Worm (Caenorhabditis elegans) whole organism, L1 larva: ENCODE results near the gene aqp-11.

ENCODE experiments used
- C04F5.9 ChIP-seq: sonication (generic microtip); optimal IDR thresholded peaks from 2 replicates; lab custom pipeline; 2016; ENCODE audit warnings: missing genetic modification characterization, missing compliant biosample characterization
- C34B4.2 ChIP-seq: sonication (generic microtip); optimal IDR thresholded peaks from 2 replicates; lab custom pipeline; 2017; ENCODE audit warnings: mild to moderate bottlenecking, missing genetic modification characterization, missing compliant biosample characterization
- Y116A8C.19 ChIP-seq: sonication (generic microtip); optimal IDR thresholded peaks from 2 replicates; lab custom pipeline; 2016; ENCODE audit warnings: missing compliant biosample characterization, missing genetic modification characterization, borderline replicate concordance
- blmp-1 ChIP-seq: fragments of 150-350 bp; optimal IDR thresholded peaks from 2 replicates; lab custom pipeline; 2014; ENCODE audit warnings: missing biosample characterization, missing genetic modification characterization
- ceh-8 ChIP-seq: fragments of 200-800 bp; sonication (Bioruptor generic); optimal IDR thresholded peaks from 2 replicates; lab custom pipeline; 2018; ENCODE audit warnings: mild to moderate bottlenecking, missing genetic modification characterization, moderate library complexity, missing compliant biosample characterization
- ceh-82 ChIP-seq, 3 experiments: fragments of 150-350 bp in 1 of 3; sonication (generic microtip) in 2 of 3; optimal IDR thresholded peaks; 2 replicates each; lab custom pipeline; 2014 to 2017; ENCODE audit warnings: missing biosample characterization in 3 of 3, missing genetic modification characterization in 3 of 3
- ceh-88 ChIP-seq: fragments of 200-800 bp; sonication (Bioruptor generic); IDR thresholded peaks from 2 replicates; pipeline ENCODE4 v1.3.6; 2022; ENCODE audit warnings: missing genetic modification characterization, missing compliant biosample characterization
- ceh-90 ChIP-seq: sonication (generic microtip); optimal IDR thresholded peaks from 2 replicates; lab custom pipeline; 2016; ENCODE audit warnings: missing genetic modification characterization, missing compliant biosample characterization
- ces-1 ChIP-seq: fragments of 150-350 bp; optimal IDR thresholded peaks from 2 replicates; lab custom pipeline; 2014; ENCODE audit warnings: missing biosample characterization, missing genetic modification reagents, missing genetic modification characterization
- dpl-1 ChIP-seq, 3 experiments: fragments of 150-350 bp in 2 of 3; sonication (generic microtip) in 1 of 3; optimal IDR thresholded peaks; 2 replicates each; lab custom pipeline; 2014 to 2017; ENCODE audit warnings: missing biosample characterization in 3 of 3, missing genetic modification characterization in 3 of 3, missing genetic modification reagents in 3 of 3
- dsc-1 ChIP-seq: sonication (generic microtip); optimal IDR thresholded peaks from 2 replicates; lab custom pipeline; 2016; ENCODE audit warnings: mild to moderate bottlenecking, missing genetic modification characterization, missing compliant biosample characterization
- efl-1 ChIP-seq, 4 experiments: fragments of 150-350 bp; optimal IDR thresholded peaks in 3 of 4; peaks in 1 of 4; 1 replicate in 1 of 4; 2 replicates in 3 of 4; lab custom pipeline; 2014; ENCODE audit warnings: missing biosample characterization in 2 of 4, missing genetic modification characterization in 2 of 4, missing genetic modification reagents in 2 of 4
- efl-3 ChIP-seq: fragments of 200-800 bp; sonication (Bioruptor generic); optimal IDR thresholded peaks from 2 replicates; lab custom pipeline; 2018; ENCODE audit warnings: mild to moderate bottlenecking, missing genetic modification characterization, missing compliant biosample characterization
- elt-2 ChIP-seq: sonication (generic microtip); optimal IDR thresholded peaks from 2 replicates; lab custom pipeline; 2016; ENCODE audit warnings: missing genetic modification characterization, mild to moderate bottlenecking, inconsistent platforms, missing compliant biosample characterization, missing genetic modification reagents
- ets-5 ChIP-seq: fragments of 200-800 bp; sonication (Bioruptor generic); IDR thresholded peaks from 2 replicates; pipeline ENCODE4 v1.3.6; 2022; ENCODE audit warnings: missing genetic modification characterization, missing compliant biosample characterization
- fkh-10 ChIP-seq: sonication (generic microtip); optimal IDR thresholded peaks from 2 replicates; lab custom pipeline; 2017; ENCODE audit warnings: missing biosample characterization, missing genetic modification reagents, missing genetic modification characterization
- fkh-4 ChIP-seq: sonication (generic microtip); optimal IDR thresholded peaks from 2 replicates; lab custom pipeline; 2016; ENCODE audit warnings: missing compliant biosample characterization, missing genetic modification characterization, borderline replicate concordance
- fkh-8 ChIP-seq: sonication (generic microtip); optimal IDR thresholded peaks from 2 replicates; lab custom pipeline; 2016; ENCODE audit warnings: mild to moderate bottlenecking, missing genetic modification characterization, missing compliant biosample characterization
- fos-1 ChIP-seq: fragments of 150-350 bp; optimal IDR thresholded peaks from 2 replicates; lab custom pipeline; 2014; ENCODE audit warnings: missing biosample characterization, missing genetic modification characterization
- hlh-17 ChIP-seq: fragments of 200-800 bp; sonication (Bioruptor generic); optimal IDR thresholded peaks from 2 replicates; lab custom pipeline; 2018; ENCODE audit warnings: missing genetic modification characterization, mild to moderate bottlenecking, missing compliant biosample characterization, moderate library complexity, borderline replicate concordance
- hpl-2 ChIP-seq: fragments of 150-350 bp; optimal IDR thresholded peaks from 2 replicates; lab custom pipeline; 2014; ENCODE audit warnings: missing biosample characterization, missing genetic modification reagents, missing genetic modification characterization
- jun-1 ChIP-seq: fragments of 150-350 bp; optimal IDR thresholded peaks from 2 replicates; lab custom pipeline; 2014; ENCODE audit warnings: missing biosample characterization, missing genetic modification reagents, missing genetic modification characterization
- lin-13 ChIP-seq: fragments of 150-350 bp; optimal IDR thresholded peaks from 2 replicates; lab custom pipeline; 2014; ENCODE audit warnings: missing biosample characterization, missing genetic modification reagents, missing genetic modification characterization
- lin-14 ChIP-seq: fragments of 200-800 bp; sonication (Bioruptor generic); optimal IDR thresholded peaks from 2 replicates; lab custom pipeline; 2018; ENCODE audit warnings: mild to moderate bottlenecking, missing genetic modification characterization, moderate library complexity, missing compliant biosample characterization
- lin-15B ChIP-seq: fragments of 150-350 bp; sonication (generic microtip); optimal IDR thresholded peaks from 3 replicates; lab custom pipeline; 2014; ENCODE audit warnings: missing biosample characterization, missing genetic modification characterization
- lin-39 ChIP-seq: fragments of 150-350 bp; optimal IDR thresholded peaks from 2 replicates; lab custom pipeline; 2014; ENCODE audit warnings: missing biosample characterization, missing genetic modification reagents, missing genetic modification characterization
- mab-9 ChIP-seq: fragments of 200-800 bp; sonication (Bioruptor generic); IDR thresholded peaks from 2 replicates; pipeline ENCODE4 v1.3.6; 2022; ENCODE audit warnings: missing genetic modification reagents, missing genetic modification characterization, missing compliant biosample characterization
- mep-1 ChIP-seq: fragments of 150-350 bp; optimal IDR thresholded peaks from 2 replicates; lab custom pipeline; 2014; ENCODE audit warnings: missing biosample characterization, missing genetic modification characterization
- nhr-12 ChIP-seq: sonication (generic microtip); optimal IDR thresholded peaks from 2 replicates; lab custom pipeline; 2017; ENCODE audit warnings: missing biosample characterization, missing genetic modification characterization
- nhr-47 ChIP-seq: sonication (generic microtip); optimal IDR thresholded peaks from 2 replicates; lab custom pipeline; 2016; ENCODE audit warnings: mild to moderate bottlenecking, missing genetic modification characterization, moderate library complexity, missing compliant biosample characterization
- nhr-76 ChIP-seq: sonication (generic microtip); optimal IDR thresholded peaks from 2 replicates; lab custom pipeline; 2017; ENCODE audit warnings: missing biosample characterization, missing genetic modification characterization
- nhr-77 ChIP-seq: fragments of 150-350 bp; optimal IDR thresholded peaks from 2 replicates; lab custom pipeline; 2014; ENCODE audit warnings: missing biosample characterization, missing genetic modification characterization
- nhr-84 ChIP-seq: sonication (generic microtip); optimal IDR thresholded peaks from 2 replicates; lab custom pipeline; 2017; ENCODE audit warnings: missing biosample characterization, missing genetic modification characterization
- nhr-85 ChIP-seq: sonication (generic microtip); peaks from one replicate; lab custom pipeline; 2016; ENCODE audit warnings: missing genetic modification characterization, inconsistent platforms, missing compliant biosample characterization
- nhr-90 ChIP-seq: sonication (generic microtip); optimal IDR thresholded peaks from 2 replicates; lab custom pipeline; 2016; ENCODE audit warnings: mild to moderate bottlenecking, missing genetic modification characterization, missing compliant biosample characterization; ENCODE audit not compliant: poor library complexity
- pag-3 ChIP-seq: sonication (generic microtip); optimal IDR thresholded peaks from 2 replicates; lab custom pipeline; 2017; ENCODE audit warnings: missing genetic modification characterization, mild to moderate bottlenecking, missing compliant biosample characterization, antibody characterized with exemption, borderline replicate concordance; ENCODE audit not compliant: insufficient read depth
- pax-3 ChIP-seq: fragments of 200-800 bp; sonication (Bioruptor generic); optimal IDR thresholded peaks from 2 replicates; lab custom pipeline; 2018; ENCODE audit warnings: mild to moderate bottlenecking, missing genetic modification characterization, moderate library complexity, missing compliant biosample characterization
- pqm-1 ChIP-seq: sonication (generic microtip); optimal IDR thresholded peaks from 3 replicates; lab custom pipeline; 2017; ENCODE audit warnings: missing biosample characterization, missing genetic modification characterization
- rnt-1 ChIP-seq: sonication (generic microtip); optimal IDR thresholded peaks from 2 replicates; lab custom pipeline; 2016; ENCODE audit warnings: mild to moderate bottlenecking, missing genetic modification characterization, moderate library complexity, missing compliant biosample characterization
- sox-4 ChIP-seq: sonication (generic microtip); optimal IDR thresholded peaks from 2 replicates; lab custom pipeline; 2016; ENCODE audit warnings: missing genetic modification characterization, missing compliant biosample characterization
- sptf-1 ChIP-seq: fragments of 150-350 bp; optimal IDR thresholded peaks from 2 replicates; lab custom pipeline; 2014; ENCODE audit warnings: missing biosample characterization, missing genetic modification characterization
- sup-37 ChIP-seq: fragments of 200-800 bp; sonication (Bioruptor generic); optimal IDR thresholded peaks from 2 replicates; lab custom pipeline; 2018; ENCODE audit warnings: mild to moderate bottlenecking, missing genetic modification characterization, missing compliant biosample characterization
- swsn-7 ChIP-seq: sonication (generic microtip); optimal IDR thresholded peaks from 2 replicates; lab custom pipeline; 2016; ENCODE audit warnings: missing genetic modification characterization, missing compliant biosample characterization
- tbx-2 ChIP-seq: sonication (generic microtip); optimal IDR thresholded peaks from 2 replicates; lab custom pipeline; 2016; ENCODE audit warnings: missing genetic modification characterization, missing compliant biosample characterization
- tlp-1 ChIP-seq: fragments of 150-350 bp; optimal IDR thresholded peaks from 2 replicates; lab custom pipeline; 2014; ENCODE audit warnings: missing biosample characterization, missing genetic modification characterization
- unc-30 ChIP-seq: sonication (generic microtip); optimal IDR thresholded peaks from 2 replicates; lab custom pipeline; 2017; ENCODE audit warnings: missing biosample characterization, missing genetic modification characterization
- unc-62 ChIP-seq: fragments of 150-350 bp; optimal IDR thresholded peaks from 2 replicates; lab custom pipeline; 2014; ENCODE audit warnings: missing biosample characterization, missing genetic modification reagents, missing genetic modification characterization
- unc-86 ChIP-seq: sonication (generic microtip); optimal IDR thresholded peaks from 2 replicates; lab custom pipeline; 2016; ENCODE audit warnings: missing genetic modification characterization, missing compliant biosample characterization
- xbp-1 ChIP-seq: sonication (generic microtip); optimal IDR thresholded peaks from 2 replicates; lab custom pipeline; 2016; ENCODE audit warnings: missing genetic modification characterization, missing compliant biosample characterization
- zag-1 ChIP-seq: fragments of 150-350 bp; optimal IDR thresholded peaks from 2 replicates; lab custom pipeline; 2014; ENCODE audit warnings: missing biosample characterization, missing genetic modification characterization
- ztf-11 ChIP-seq, 2 experiments: sonication (generic microtip); optimal IDR thresholded peaks; 2 replicates each; lab custom pipeline; 2016 to 2017; ENCODE audit warnings: missing genetic modification characterization in 2 of 2, missing biosample characterization in 1 of 2, missing compliant biosample characterization in 1 of 2
- ztf-4 ChIP-seq: fragments of 150-350 bp; optimal IDR thresholded peaks from 2 replicates; lab custom pipeline; 2014; ENCODE audit warnings: missing biosample characterization, missing genetic modification characterization

The aqp-11 gene

DNA sequence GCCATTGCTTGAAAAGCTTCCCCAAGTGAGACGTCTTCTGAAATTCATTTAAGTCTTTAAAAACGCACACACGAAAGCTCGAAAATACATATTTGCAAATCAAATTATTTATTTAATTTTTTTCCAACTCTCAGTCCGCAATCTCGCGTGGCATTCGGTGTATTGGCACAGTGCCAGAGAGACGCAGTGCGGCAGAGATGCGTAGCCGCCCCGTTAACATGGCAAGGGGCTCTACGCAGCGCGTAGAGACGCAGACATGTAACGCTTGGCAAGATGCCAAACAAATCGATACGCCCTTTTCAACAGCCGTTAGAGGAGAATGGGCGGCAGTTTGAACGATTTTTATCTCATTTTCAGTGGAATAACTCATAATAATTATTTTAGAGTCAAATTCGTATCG lies 29.5 kb upstream of the aqp-11 start, which contains the start of the genes drr-2 and set-16:
drr-2 (minus strand) TSS at position 37 of the 400 bp plus-strand sequence.
set-16 (plus strand) TSS at position 383 of the 400 bp plus-strand sequence.
- peak; percentile 60 for TF ChIP-seq nhr-12 (tag; lab: Kevin White, UChicago)
- TF ChIP-seq nhr-76 (tag; lab: Kevin White, UChicago) = peak; percentile 76
- TF ChIP-seq hlh-17 = no peak
- peak; percentile 90 for TF ChIP-seq C34B4.2 (tag; lab: Kevin White, UChicago)
- TF ChIP-seq efl-1 (optimal IDR thresholded peaks at IDR 0.05; lab: Kevin White, UChicago) = peak; percentile 95 to 96
- peak; percentile 89 to 99 for TF ChIP-seq efl-1 (GFP tag; optimal IDR thresholded peaks at IDR 0.05 in 1 of 2; lab: Kevin White, UChicago)
- peak; percentile 97 for TF ChIP-seq fkh-10
- TF ChIP-seq nhr-47 (tag; lab: Kevin White, UChicago) = peak; percentile 99
- peak; percentile 1 for TF ChIP-seq nhr-84 (tag; lab: Kevin White, UChicago)
- peak; percentile 75 for TF ChIP-seq ces-1 (GFP tag; lab: Kevin White, UChicago)
- peak; percentile 99 for TF ChIP-seq tbx-2 (tag; lab: Kevin White, UChicago)
- no peak for TF ChIP-seq sptf-1
- no peak for TF ChIP-seq tlp-1 (tag; lab: Kevin White, UChicago)
- peak; percentile 94 for TF ChIP-seq fos-1 (tag; lab: Kevin White, UChicago)
- TF ChIP-seq dsc-1 (tag; lab: Kevin White, UChicago) = peak; percentile 99
- TF ChIP-seq hpl-2 (GFP tag; lab: Kevin White, UChicago) = peak; percentile 95
- no peak for TF ChIP-seq unc-62
- peak; percentile 95 for TF ChIP-seq C04F5.9 (tag; lab: Kevin White, UChicago)
- TF ChIP-seq sox-4 (tag; lab: Kevin White, UChicago) = peak; percentile 94
- TF ChIP-seq ceh-8 (GFP tag; lab: Kevin White, UChicago) = peak; percentile 96
- no peak for TF ChIP-seq blmp-1
- TF ChIP-seq jun-1 (tag; lab: Kevin White, UChicago) = peak; percentile 98
- TF ChIP-seq rnt-1 = peak; percentile 98
- peak; percentile 99 for TF ChIP-seq mep-1
- peak; percentile 98 for TF ChIP-seq ztf-4
- TF ChIP-seq ztf-11 (tag; optimal IDR thresholded peaks at IDR 0.05; lab: Kevin White, UChicago) = peak in 1 of 2 experiments; percentile 94
- peak; percentile 97 for TF ChIP-seq lin-15B (tag; lab: Kevin White, UChicago)
- peak; percentile 51 for TF ChIP-seq Y116A8C.19 (tag; lab: Kevin White, UChicago)
- no peak for TF ChIP-seq ets-5
- TF ChIP-seq sup-37 (GFP tag; lab: Kevin White, UChicago) = peak; percentile 96
- peak; percentile 98 for TF ChIP-seq mab-9 (GFP tag; lab: Robert Waterston, UW)
- TF ChIP-seq ceh-88 (GFP tag; lab: Robert Waterston, UW) = peak; percentile 95
- peak; percentile 92 for TF ChIP-seq lin-39 (tag; lab: Kevin White, UChicago)
- TF ChIP-seq unc-30 (tag; lab: Kevin White, UChicago) = peak; percentile 55
- TF ChIP-seq pqm-1 (tag; lab: Kevin White, UChicago) = peak; percentile 27
- TF ChIP-seq ceh-90 = peak; percentile 45
- peak; percentile 99 for TF ChIP-seq lin-14 (GFP tag; lab: Kevin White, UChicago)
- TF ChIP-seq unc-86 (tag; lab: Kevin White, UChicago) = peak; percentile 99
- TF ChIP-seq zag-1 = peak; percentile 85
- peak; percentile 98 to 99 (median 99) for TF ChIP-seq ceh-82 (tag; optimal IDR thresholded peaks at IDR 0.05; lab: Kevin White, UChicago)
- peak; percentile 98 for TF ChIP-seq pax-3
- TF ChIP-seq nhr-77 = peak; percentile 98
- peak; percentile 98 for TF ChIP-seq xbp-1 (tag; lab: Kevin White, UChicago)
- peak; percentile 98 for TF ChIP-seq elt-2 (tag; lab: Kevin White, UChicago)
- peak; percentile 91 to 92 (median 91) for TF ChIP-seq dpl-1 (GFP tag; optimal IDR thresholded peaks at IDR 0.05; lab: Kevin White, UChicago)
- TF ChIP-seq nhr-85 (tag; lab: Kevin White, UChicago) = peak; percentile 100
- peak; percentile 99 for TF ChIP-seq nhr-90 (tag; lab: Kevin White, UChicago)
- peak; percentile 99 for TF ChIP-seq lin-13 (GFP tag; lab: Kevin White, UChicago)
- peak; percentile 99 for TF ChIP-seq swsn-7 (tag; lab: Kevin White, UChicago)
- TF ChIP-seq efl-3 = peak; percentile 86
- peak; percentile 88 for TF ChIP-seq fkh-4 (tag; lab: Kevin White, UChicago)
- TF ChIP-seq pag-3 (tag; lab: Kevin White, UChicago) = peak; percentile 38
- peak; percentile 99 for TF ChIP-seq fkh-8 (tag; lab: Kevin White, UChicago)
